Worm (Caenorhabditis elegans): ENCODE results near the gene srsx-28.

The srsx-28 gene

ce11 chrV:10122670-10123069, 29.7 kb upstream of the srsx-28 start, which contains the start of gene srxa-19:
Gene srxa-19, minus strand, starts transcription at chrV:10122770.
- no peak for TF ChIP-seq klf-2 (GFP tag; conservative IDR thresholded peaks at IDR 0.05)
- TF ChIP-seq med-1 (GFP tag; optimal IDR thresholded peaks at IDR 0.05; ENCODE audit: insufficient read depth), result no peak
- TF ChIP-seq cog-1 (tag; optimal IDR thresholded peaks at IDR 0.05), result no peak
- TF ChIP-seq ztf-23 (GFP tag; IDR thresholded peaks at IDR 0.05), result no peak
- no peak for TF ChIP-seq ref-1 (GFP tag; conservative IDR thresholded peaks at IDR 0.05)
- no peak for TF ChIP-seq T22C8.4 (GFP tag; IDR thresholded peaks at IDR 0.05)
- TF ChIP-seq flt-1 (GFP tag; IDR thresholded peaks at IDR 0.05), result no peak
- TF ChIP-seq ztf-29 (GFP tag; IDR thresholded peaks at IDR 0.05), result no peak
- TF ChIP-seq tab-1 (GFP tag; IDR thresholded peaks at IDR 0.05), result no peak

ce11 chrV:10123324-10123723, 29.1 kb upstream of the srsx-28 start, which contains the start of gene C08B6.6:
Gene C08B6.6, plus strand, starts transcription at chrV:10123624.
- TF ChIP-seq ztf-23 (GFP tag; IDR thresholded peaks at IDR 0.05) (no peak), med-1 (GFP tag; optimal IDR thresholded peaks at IDR 0.05; ENCODE audit: insufficient read depth) (no peak), ztf-29 (GFP tag; IDR thresholded peaks at IDR 0.05) (no peak)

- TF ChIP-seq ref-1 (GFP tag; conservative IDR thresholded peaks at IDR 0.05), result no peak
- no peak for TF ChIP-seq T22C8.4 (GFP tag; IDR thresholded peaks at IDR 0.05)
- no peak for TF ChIP-seq tab-1 (GFP tag; IDR thresholded peaks at IDR 0.05)
- no peak for TF ChIP-seq med-1 (GFP tag; optimal IDR thresholded peaks at IDR 0.05; ENCODE audit: insufficient read depth)
Measured at ce11 chrV:10124799-10125548, 27.4 kb upstream of the srsx-28 start, which contains the start of gene C08B6.10. Gene C08B6.10, plus strand, starts transcription at chrV:10125498.

ce11 chrV:10130195-10130594, 22.2 kb upstream of the srsx-28 start, which contains the start of gene aos-1:
Gene aos-1, minus strand, starts transcription at chrV:10130295.
- TF ChIP-seq ztf-29 (GFP tag; IDR thresholded peaks at IDR 0.05) (no peak), ztf-23 (GFP tag; IDR thresholded peaks at IDR 0.05) (no peak), ref-1 (GFP tag; conservative IDR thresholded peaks at IDR 0.05) (no peak), tab-1 (GFP tag; IDR thresholded peaks at IDR 0.05) (no peak), med-1 (GFP tag; optimal IDR thresholded peaks at IDR 0.05; ENCODE audit: insufficient read depth) (no peak), flt-1 (GFP tag; IDR thresholded peaks at IDR 0.05) (no peak), cog-1 (tag; optimal IDR thresholded peaks at IDR 0.05) (no peak), T22C8.4 (GFP tag; IDR thresholded peaks at IDR 0.05) (no peak), klf-2 (GFP tag; conservative IDR thresholded peaks at IDR 0.05) (no peak)

ce11 chrV:10133277-10133676, 19.1 kb upstream of the srsx-28 start:
- TF ChIP-seq flt-1 (GFP tag; IDR thresholded peaks at IDR 0.05) (no peak), med-1 (GFP tag; optimal IDR thresholded peaks at IDR 0.05; ENCODE audit: insufficient read depth) (no peak), T22C8.4 (GFP tag; IDR thresholded peaks at IDR 0.05) (no peak), ztf-23 (GFP tag; IDR thresholded peaks at IDR 0.05) (no peak), tab-1 (GFP tag; IDR thresholded peaks at IDR 0.05) (no peak), ztf-29 (GFP tag; IDR thresholded peaks at IDR 0.05) (no peak), cog-1 (tag; optimal IDR thresholded peaks at IDR 0.05) (no peak), ref-1 (GFP tag; conservative IDR thresholded peaks at IDR 0.05) (no peak), klf-2 (GFP tag; conservative IDR thresholded peaks at IDR 0.05) (no peak)

- no peak for TF ChIP-seq ztf-23 (GFP tag; IDR thresholded peaks at IDR 0.05)
- TF ChIP-seq klf-2 (GFP tag; conservative IDR thresholded peaks at IDR 0.05), result no peak
Measured at ce11 chrV:10134077-10134693, 18.2 kb upstream of the srsx-28 start, which contains the start of the genes C08B6.18, wdr-20 and C08B6.8. Gene C08B6.18, minus strand, starts transcription at chrV:10134127. Gene wdr-20, minus strand, starts transcription at chrV:10134158. Gene C08B6.8, plus strand, starts transcription at chrV:10134643.

- no peak for TF ChIP-seq ztf-29 (GFP tag; IDR thresholded peaks at IDR 0.05)
- no peak for TF ChIP-seq ref-1 (GFP tag; conservative IDR thresholded peaks at IDR 0.05)
- TF ChIP-seq ztf-23 (GFP tag; IDR thresholded peaks at IDR 0.05), result no peak
- no peak for TF ChIP-seq T22C8.4 (GFP tag; IDR thresholded peaks at IDR 0.05)
- no peak for TF ChIP-seq med-1 (GFP tag; optimal IDR thresholded peaks at IDR 0.05; ENCODE audit: insufficient read depth)
- no peak for TF ChIP-seq tab-1 (GFP tag; IDR thresholded peaks at IDR 0.05)
- TF ChIP-seq cog-1 (tag; optimal IDR thresholded peaks at IDR 0.05), result no peak
Measured at ce11 chrV:10145653-10146052, 6.7 kb upstream of the srsx-28 start, which contains the start of gene C51E3.9. Gene C51E3.9, plus strand, starts transcription at chrV:10145953.

ce11 chrV:10146787-10147186, 5.6 kb upstream of the srsx-28 start:
- no peak for TF ChIP-seq med-1 (GFP tag; optimal IDR thresholded peaks at IDR 0.05; ENCODE audit: insufficient read depth)
- TF ChIP-seq cog-1 (tag; optimal IDR thresholded peaks at IDR 0.05), result no peak
- TF ChIP-seq ref-1 (GFP tag; conservative IDR thresholded peaks at IDR 0.05), result no peak
- no peak for TF ChIP-seq klf-2 (GFP tag; conservative IDR thresholded peaks at IDR 0.05)
- TF ChIP-seq T22C8.4 (GFP tag; IDR thresholded peaks at IDR 0.05), result no peak
- no peak for TF ChIP-seq tab-1 (GFP tag; IDR thresholded peaks at IDR 0.05)
- TF ChIP-seq ztf-29 (GFP tag; IDR thresholded peaks at IDR 0.05), result no peak
- TF ChIP-seq flt-1 (GFP tag; IDR thresholded peaks at IDR 0.05), result no peak
- TF ChIP-seq ztf-23 (GFP tag; IDR thresholded peaks at IDR 0.05), result no peak

- no peak for TF ChIP-seq cog-1 (tag; optimal IDR thresholded peaks at IDR 0.05)
- TF ChIP-seq ztf-23 (GFP tag; IDR thresholded peaks at IDR 0.05), result no peak
- no peak for TF ChIP-seq T22C8.4 (GFP tag; IDR thresholded peaks at IDR 0.05)
- TF ChIP-seq flt-1 (GFP tag; IDR thresholded peaks at IDR 0.05), result no peak
- TF ChIP-seq ref-1 (GFP tag; conservative IDR thresholded peaks at IDR 0.05), result no peak
- TF ChIP-seq klf-2 (GFP tag; conservative IDR thresholded peaks at IDR 0.05), result no peak
- no peak for TF ChIP-seq ztf-29 (GFP tag; IDR thresholded peaks at IDR 0.05)
- no peak for TF ChIP-seq med-1 (GFP tag; optimal IDR thresholded peaks at IDR 0.05; ENCODE audit: insufficient read depth)
- TF ChIP-seq tab-1 (GFP tag; IDR thresholded peaks at IDR 0.05), result no peak
Measured at ce11 chrV:10148352-10148751, 4.0 kb upstream of the srsx-28 start, which contains the start of gene srsx-26. Gene srsx-26, plus strand, starts transcription at chrV:10148652.
